Worm (Caenorhabditis elegans) whole organism, L4 larva: ENCODE measurements around the gene gcy-18.

Experiments
- D1046.2 ChIP-seq: fragments of 200-800 bp; sonication (Bioruptor generic); IDR thresholded peaks from 2 replicates; pipeline ENCODE4 v1.3.6; 2022; ENCODE audit warnings: missing genetic modification characterization, missing compliant biosample characterization
- F37D6.2 ChIP-seq: sonication (generic microtip); optimal IDR thresholded peaks from 2 replicates; lab custom pipeline; 2016; ENCODE audit warnings: mild to moderate bottlenecking, missing genetic modification characterization, missing compliant biosample characterization
- F44E2.7 ChIP-seq: fragments of 200-800 bp; sonication (Bioruptor generic); IDR thresholded peaks from 2 replicates; pipeline ENCODE4 v2.1.2; 2022; ENCODE audit warnings: missing genetic modification characterization, missing compliant biosample characterization
- F49E8.2 ChIP-seq: sonication (generic microtip); optimal IDR thresholded peaks from 2 replicates; lab custom pipeline; 2016; ENCODE audit warnings: missing compliant biosample characterization, mild to moderate bottlenecking, missing genetic modification characterization, borderline replicate concordance
- R02D3.7 ChIP-seq: fragments of 150-350 bp; sonication (generic microtip); optimal IDR thresholded peaks from 3 replicates; lab custom pipeline; 2014; ENCODE audit warnings: missing biosample characterization, missing genetic modification characterization
- T26A8.4 ChIP-seq: fragments of 200-800 bp; sonication (Bioruptor generic); IDR thresholded peaks from 2 replicates; pipeline ENCODE4 v1.3.6; 2022; ENCODE audit warnings: missing genetic modification characterization, missing compliant biosample characterization
- ZK337.2 ChIP-seq: fragments of 200-800 bp; sonication (Bioruptor generic); IDR thresholded peaks from 2 replicates; pipeline ENCODE4 v1.3.6; 2022; ENCODE audit warnings: missing genetic modification reagents, missing genetic modification characterization, missing compliant biosample characterization
- ZK546.5 ChIP-seq, 2 experiments: sonication (generic microtip); optimal IDR thresholded peaks; 2 replicates each; lab custom pipeline; 2017; ENCODE audit warnings: missing biosample characterization in 2 of 2, missing genetic modification characterization in 2 of 2
- aha-1 ChIP-seq: fragments of 150-350 bp; peaks from one replicate; lab custom pipeline; 2014; ENCODE audit warnings: missing biosample characterization, missing genetic modification characterization
- aly-2 ChIP-seq: sonication (generic microtip); optimal IDR thresholded peaks from 2 replicates; lab custom pipeline; 2018; ENCODE audit warnings: missing biosample characterization, missing genetic modification characterization
- ama-1 ChIP-seq: fragments of 150-350 bp; optimal IDR thresholded peaks from 2 replicates; lab custom pipeline; 2014; ENCODE audit warnings: inconsistent platforms, mixed read lengths
- arid-1 ChIP-seq: fragments of 200-800 bp; sonication (Bioruptor generic); conservative IDR thresholded peaks from 2 replicates; pipeline ENCODE4 v1.3.6; 2022; ENCODE audit warnings: missing genetic modification reagents, missing genetic modification characterization, missing compliant biosample characterization
- ceh-32 ChIP-seq: sonication (generic microtip); optimal IDR thresholded peaks from 2 replicates; lab custom pipeline; 2016; ENCODE audit warnings: mild to moderate bottlenecking, missing genetic modification characterization, missing compliant biosample characterization; ENCODE audit not compliant: poor library complexity
- ceh-44 ChIP-seq: fragments of 200-800 bp; sonication (Bioruptor generic); IDR thresholded peaks from 2 replicates; pipeline ENCODE4 v1.3.6; 2022; ENCODE audit warnings: missing genetic modification reagents, missing genetic modification characterization, missing compliant biosample characterization
- ceh-62 ChIP-seq: sonication (generic microtip); optimal IDR thresholded peaks from 2 replicates; lab custom pipeline; 2017; ENCODE audit warnings: missing biosample characterization, missing genetic modification characterization
- ceh-82 ChIP-seq: sonication (generic microtip); optimal IDR thresholded peaks from 2 replicates; lab custom pipeline; 2017; ENCODE audit warnings: missing biosample characterization, missing genetic modification characterization
- ces-1 ChIP-seq: fragments of 150-350 bp; sonication (generic microtip); optimal IDR thresholded peaks from 4 replicates; lab custom pipeline; 2014; ENCODE audit warnings: missing biosample characterization, missing genetic modification reagents, missing genetic modification characterization
- cey-2 ChIP-seq: sonication (generic microtip); optimal IDR thresholded peaks from 3 replicates; lab custom pipeline; 2017; ENCODE audit warnings: missing genetic modification characterization, mild to moderate bottlenecking, missing compliant biosample characterization, antibody characterized with exemption, borderline replicate concordance; ENCODE audit not compliant: insufficient read depth
- ctbp-1 ChIP-seq: fragments of 200-800 bp; sonication (Bioruptor generic); IDR thresholded peaks from 2 replicates; pipeline ENCODE4 v1.3.6; 2022; ENCODE audit warnings: missing genetic modification reagents, missing genetic modification characterization, missing compliant biosample characterization
- daf-16 ChIP-seq, 3 experiments: sonication (generic microtip); optimal IDR thresholded peaks; 2 replicates each; lab custom pipeline; 2016 to 2017; ENCODE audit warnings: missing genetic modification characterization in 3 of 3, missing genetic modification reagents in 3 of 3, mild to moderate bottlenecking in 2 of 3, missing compliant biosample characterization in 2 of 3, missing biosample characterization in 1 of 3, moderate library complexity in 1 of 3
- daf-8 ChIP-seq: fragments of 200-800 bp; sonication (Bioruptor generic); IDR thresholded peaks from 2 replicates; pipeline ENCODE4 v1.3.6; 2022; ENCODE audit warnings: missing genetic modification characterization, missing compliant biosample characterization
- dmd-6 ChIP-seq: fragments of 200-800 bp; sonication (Bioruptor generic); IDR thresholded peaks from 2 replicates; pipeline ENCODE4 v1.3.6; 2022; ENCODE audit warnings: missing genetic modification reagents, missing genetic modification characterization, missing compliant biosample characterization
- dpl-1 ChIP-seq: fragments of 150-350 bp; optimal IDR thresholded peaks from 2 replicates; lab custom pipeline; 2014; ENCODE audit warnings: missing biosample characterization, missing genetic modification reagents, missing genetic modification characterization
- dve-1 ChIP-seq: sonication (generic microtip); optimal IDR thresholded peaks from 2 replicates; lab custom pipeline; 2017; ENCODE audit warnings: antibody characterized with exemption, mild to moderate bottlenecking, missing genetic modification characterization, missing compliant biosample characterization; ENCODE audit not compliant: insufficient read depth
- fkh-10 ChIP-seq: fragments of 150-350 bp; optimal IDR thresholded peaks from 2 replicates; lab custom pipeline; 2014; ENCODE audit warnings: missing biosample characterization, missing genetic modification reagents, missing genetic modification characterization
- hlh-11 ChIP-seq: fragments of 200-800 bp; sonication (Bioruptor generic); optimal IDR thresholded peaks from 2 replicates; lab custom pipeline; 2018; ENCODE audit warnings: mild to moderate bottlenecking, missing genetic modification characterization, missing compliant biosample characterization
- hmg-1.1 ChIP-seq: fragments of 200-800 bp; sonication (Bioruptor generic); IDR thresholded peaks from 2 replicates; pipeline ENCODE4 v1.3.6; 2022; ENCODE audit warnings: missing genetic modification reagents, missing genetic modification characterization, missing compliant biosample characterization
- jun-1 ChIP-seq: fragments of 150-350 bp; optimal IDR thresholded peaks from 2 replicates; lab custom pipeline; 2014; ENCODE audit warnings: missing biosample characterization, missing genetic modification reagents, missing genetic modification characterization
- lin-13 ChIP-seq: fragments of 150-350 bp; optimal IDR thresholded peaks from 2 replicates; lab custom pipeline; 2014; ENCODE audit warnings: missing biosample characterization, missing genetic modification reagents, missing genetic modification characterization
- lin-15B ChIP-seq: fragments of 150-350 bp; sonication (generic microtip); optimal IDR thresholded peaks from 3 replicates; lab custom pipeline; 2014; ENCODE audit warnings: missing biosample characterization, missing genetic modification characterization
- lin-38 ChIP-seq: fragments of 200-800 bp; sonication (Bioruptor generic); IDR thresholded peaks from 2 replicates; pipeline ENCODE4 v1.3.6; 2022; ENCODE audit warnings: missing genetic modification reagents, missing genetic modification characterization, missing compliant biosample characterization
- lsy-2 ChIP-seq, 2 experiments: fragments of 150-350 bp in 1 of 2; sonication (generic microtip) in 1 of 2; optimal IDR thresholded peaks; 2 replicates each; lab custom pipeline; 2014 to 2017; ENCODE audit warnings: missing biosample characterization in 2 of 2, missing genetic modification characterization in 2 of 2
- madf-9 ChIP-seq: fragments of 200-800 bp; sonication (Bioruptor generic); conservative IDR thresholded peaks from 2 replicates; pipeline ENCODE4 v1.3.6; 2022; ENCODE audit warnings: missing genetic modification reagents, missing genetic modification characterization, missing compliant biosample characterization
- mdl-1 ChIP-seq, 2 experiments: fragments of 150-350 bp in 1 of 2; sonication (generic microtip) in 1 of 2; optimal IDR thresholded peaks; 2 replicates each; lab custom pipeline; 2014 to 2017; ENCODE audit warnings: missing biosample characterization in 2 of 2, missing genetic modification characterization in 2 of 2
- mes-2 ChIP-seq: sonication (generic microtip); optimal IDR thresholded peaks from 2 replicates; lab custom pipeline; 2016; ENCODE audit warnings: missing genotype, mild to moderate bottlenecking, missing genetic modification characterization, missing compliant biosample characterization; ENCODE audit not compliant: poor library complexity, severe bottlenecking
- nhr-42 ChIP-seq: fragments of 200-800 bp; sonication (Bioruptor generic); IDR thresholded peaks from 2 replicates; pipeline ENCODE4 v1.3.6; 2022; ENCODE audit warnings: missing genetic modification characterization, missing compliant biosample characterization
- nhr-77 ChIP-seq: fragments of 150-350 bp; optimal IDR thresholded peaks from 2 replicates; lab custom pipeline; 2014; ENCODE audit warnings: missing biosample characterization, missing genetic modification characterization
- rbr-2 ChIP-seq: sonication (generic microtip); optimal IDR thresholded peaks from 2 replicates; lab custom pipeline; 2016; ENCODE audit warnings: missing genotype, missing genetic modification characterization, missing compliant biosample characterization
- skn-1 ChIP-seq: fragments of 150-350 bp; optimal IDR thresholded peaks from 2 replicates; lab custom pipeline; 2014; ENCODE audit warnings: missing biosample characterization, missing genetic modification characterization
- snpc-1.2 ChIP-seq: fragments of 200-800 bp; sonication (Bioruptor generic); IDR thresholded peaks from 2 replicates; pipeline ENCODE4 v1.3.6; 2022; ENCODE audit warnings: missing genetic modification reagents, missing genetic modification characterization, missing compliant biosample characterization
- snpc-4 ChIP-seq: fragments of 150-350 bp; optimal IDR thresholded peaks from 2 replicates; lab custom pipeline; 2014; ENCODE audit warnings: missing biosample characterization, missing genetic modification characterization
- tag-97 ChIP-seq: fragments of 200-800 bp; sonication (Bioruptor generic); IDR thresholded peaks from 2 replicates; pipeline ENCODE4 v1.3.6; 2022; ENCODE audit warnings: missing genetic modification characterization, missing compliant biosample characterization
- tra-1 ChIP-seq: fragments of 200-800 bp; sonication (Bioruptor generic); IDR thresholded peaks from 2 replicates; pipeline ENCODE4 v1.3.6; 2022; ENCODE audit warnings: missing genetic modification reagents, missing genetic modification characterization, missing compliant biosample characterization
- unc-130 ChIP-seq: sonication (generic microtip); optimal IDR thresholded peaks from 2 replicates; lab custom pipeline; 2016; ENCODE audit warnings: missing genetic modification reagents, missing genetic modification characterization, missing compliant biosample characterization
- unc-62 ChIP-seq, 3 experiments: fragments of 150-350 bp in 1 of 3; sonication (generic microtip); optimal IDR thresholded peaks in 2 of 3; peaks in 1 of 3; 1 replicate in 1 of 3; 2 replicates in 2 of 3; lab custom pipeline; 2014 to 2017; ENCODE audit warnings: missing biosample characterization in 3 of 3, missing genetic modification characterization in 3 of 3, missing genetic modification reagents in 3 of 3, missing genotype in 1 of 3
- ztf-11 ChIP-seq: fragments of 150-350 bp; optimal IDR thresholded peaks from 2 replicates; lab custom pipeline; 2014; ENCODE audit warnings: missing biosample characterization, missing genetic modification characterization

Gene gcy-18

DNA sequence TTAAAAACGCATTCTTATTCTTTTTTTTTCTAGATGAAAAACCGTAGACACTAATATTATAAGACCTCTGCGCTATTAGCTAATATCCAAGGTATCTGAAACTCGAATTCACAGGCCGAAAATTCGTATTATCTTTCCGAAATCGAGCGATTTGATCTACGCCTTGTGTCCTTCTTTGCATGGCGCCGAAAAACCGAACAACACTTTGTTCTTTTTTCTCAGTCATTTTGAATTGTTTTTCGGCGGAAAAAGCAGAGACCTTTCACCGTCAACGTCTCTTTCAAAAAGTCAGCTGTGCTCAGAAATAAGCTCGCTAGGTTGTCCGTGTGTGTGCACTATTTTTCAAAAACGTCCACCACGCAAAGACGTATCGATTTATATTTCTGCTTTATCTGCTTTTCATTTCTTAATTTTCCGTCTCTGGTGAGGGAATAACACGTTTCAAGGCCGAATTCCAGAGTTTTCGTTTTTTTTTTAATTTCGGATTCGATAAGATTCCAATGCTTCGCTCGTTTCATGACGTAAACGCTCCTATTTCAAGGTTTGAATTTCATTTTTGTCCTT lies 29.0 kb upstream of the gcy-18 start:
- TF ChIP-seq ceh-44 (no peak), fkh-10 (GFP tag; lab: Kevin White, UChicago) (no peak), R02D3.7 (tag; lab: Kevin White, UChicago) (no peak), ZK546.5 (tag; optimal IDR thresholded peaks at IDR 0.05; lab: Kevin White, UChicago) (no peak), ZK337.2 (GFP tag; lab: Robert Waterston, UW) (no peak), dmd-6 (GFP tag; lab: Robert Waterston, UW) (no peak), aha-1 (tag; lab: Kevin White, UChicago) (peak; percentile 91), tag-97 (GFP tag; lab: Robert Waterston, UW) (no peak), hlh-11 (tag; lab: Kevin White, UChicago) (peak; percentile 1)

DNA sequence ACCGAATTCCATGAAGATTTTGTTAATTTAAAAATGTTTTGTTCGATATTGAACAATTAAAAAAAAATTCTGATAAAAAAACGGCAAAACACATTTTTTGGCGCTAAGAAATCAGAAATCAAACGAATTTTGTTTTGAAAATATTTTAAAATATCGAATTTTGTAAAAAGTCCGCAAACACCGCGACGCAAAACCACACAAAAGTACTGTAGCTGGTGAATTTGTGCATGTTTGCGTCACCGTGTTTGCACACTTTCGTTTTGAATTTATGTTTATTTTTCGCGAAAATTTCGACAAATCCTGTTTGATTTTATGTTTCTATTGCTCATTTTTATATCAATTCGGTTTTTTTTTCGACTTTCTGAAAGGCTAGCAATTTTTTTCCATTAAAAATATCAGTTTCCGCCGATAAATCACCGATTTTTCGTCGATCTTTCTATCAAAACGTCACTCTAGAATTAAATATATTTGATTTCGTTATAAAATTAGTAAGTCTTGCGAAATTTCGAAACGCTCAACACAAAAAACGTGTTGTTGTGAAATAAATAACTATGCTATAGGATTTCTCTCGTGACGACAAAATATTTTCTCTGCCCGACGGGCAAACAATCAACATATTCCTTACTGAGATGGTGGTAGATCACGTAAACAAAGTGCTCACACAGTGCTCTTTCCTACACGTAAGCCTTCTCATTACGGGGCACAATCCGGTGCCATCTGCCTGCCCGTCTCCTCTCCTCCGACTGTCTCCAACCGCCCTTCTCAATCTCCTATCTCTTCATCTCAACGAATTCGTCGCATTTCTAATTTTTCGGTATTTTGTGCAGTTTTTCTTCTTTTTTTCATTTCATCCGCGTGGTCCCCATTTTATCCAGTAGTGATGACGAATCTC lies 28.0 kb upstream of the gcy-18 start:
- TF ChIP-seq ama-1 (lab: Kevin White, UChicago): no peak
- no peak for TF ChIP-seq unc-130
- peak in 1 of 2 experiments; percentile 57 for TF ChIP-seq lsy-2 (tag; optimal IDR thresholded peaks at IDR 0.05; lab: Kevin White, UChicago)
- no peak for TF ChIP-seq lin-38 (GFP tag; lab: Robert Waterston, UW)
- TF ChIP-seq lin-15B (tag; lab: Kevin White, UChicago): no peak
- no peak for TF ChIP-seq aly-2 (tag; lab: Kevin White, UChicago)
- TF ChIP-seq mes-2 (tag; lab: Kevin White, UChicago): peak; percentile 51
- TF ChIP-seq F44E2.7 (GFP tag; lab: Robert Waterston, UW): no peak
- no peak for TF ChIP-seq hlh-11 (tag; lab: Kevin White, UChicago)
- no peak for TF ChIP-seq dpl-1
- TF ChIP-seq mdl-1 (tag; optimal IDR thresholded peaks at IDR 0.05; lab: Kevin White, UChicago): peak in 1 of 2 experiments; percentile 3
- no peak for TF ChIP-seq daf-8 (GFP tag; lab: Robert Waterston, UW)
- no peak for TF ChIP-seq arid-1 (GFP tag; lab: Robert Waterston, UW)
- TF ChIP-seq daf-16 (GFP tag; optimal IDR thresholded peaks at IDR 0.05; lab: Kevin White, UChicago): no peak
- no peak for TF ChIP-seq daf-16 (tag; optimal IDR thresholded peaks at IDR 0.05; lab: Kevin White, UChicago)
- TF ChIP-seq fkh-10 (GFP tag; lab: Kevin White, UChicago): no peak
- no peak for TF ChIP-seq nhr-77
- TF ChIP-seq T26A8.4 (GFP tag; lab: Robert Waterston, UW): no peak
- TF ChIP-seq snpc-4 (tag; lab: Kevin White, UChicago): no peak
- TF ChIP-seq unc-62 (GFP tag; optimal IDR thresholded peaks at IDR 0.05 in 1 of 2; lab: Kevin White, UChicago): peak in 1 of 2 experiments; percentile 86
- no peak for TF ChIP-seq unc-62 (tag; optimal IDR thresholded peaks at IDR 0.05; lab: Kevin White, UChicago)
- no peak for TF ChIP-seq ztf-11 (tag; lab: Kevin White, UChicago)
- no peak for TF ChIP-seq jun-1 (tag; lab: Kevin White, UChicago)
- TF ChIP-seq F49E8.2 (tag; lab: Kevin White, UChicago): peak; percentile 23
- TF ChIP-seq madf-9: no peak
- TF ChIP-seq ctbp-1 (GFP tag; lab: Robert Waterston, UW): no peak
- TF ChIP-seq cey-2 (tag; lab: Kevin White, UChicago): no peak
- no peak for TF ChIP-seq rbr-2
- TF ChIP-seq ceh-32 (tag; lab: Kevin White, UChicago): no peak
- TF ChIP-seq nhr-42: no peak
- TF ChIP-seq skn-1 (tag; lab: Kevin White, UChicago): no peak
- no peak for TF ChIP-seq lin-13 (GFP tag; lab: Kevin White, UChicago)
- TF ChIP-seq snpc-1.2 (GFP tag; lab: Robert Waterston, UW): peak; percentile 80
- TF ChIP-seq dve-1: no peak
- no peak for TF ChIP-seq D1046.2 (GFP tag; lab: Robert Waterston, UW)
- no peak for TF ChIP-seq tra-1 (GFP tag; lab: Robert Waterston, UW)
- TF ChIP-seq ces-1 (GFP tag; lab: Kevin White, UChicago): no peak
- no peak for TF ChIP-seq ceh-82 (tag; lab: Kevin White, UChicago)
- TF ChIP-seq hmg-1.1: no peak
- no peak for TF ChIP-seq ceh-62 (tag; lab: Kevin White, UChicago)
- TF ChIP-seq F37D6.2: no peak
